Fruit fly (Drosophila melanogaster): ENCODE results near the gene Ets65A.

The Ets65A gene

dm6 chr3L:6071454-6072189 lies 25.8 kb upstream of the Ets65A start, which contains the start of gene CG6602 (continued):
- TF ChIP-seq Bdp1 (GFP tag; optimal IDR thresholded peaks at IDR 0.05) (no peak), CG8359 (GFP tag; optimal IDR thresholded peaks at IDR 0.05; ENCODE audit: borderline replicate concordance) (peak; percentile 51), Taf1 (GFP tag; IDR thresholded peaks at IDR 0.05) (no peak; the same call in 1 of the 2 replicates), Mes4 (GFP tag; optimal IDR thresholded peaks at IDR 0.05) (peak; percentile 17), pb (GFP tag; optimal IDR thresholded peaks at IDR 0.05) (peak; percentile 30), Dp (GFP tag; optimal IDR thresholded peaks at IDR 0.05) (no peak), btn (GFP tag; optimal IDR thresholded peaks at IDR 0.05) (no peak), Lhr (GFP tag; optimal IDR thresholded peaks at IDR 0.05) (peak; percentile 41), gce (GFP tag; IDR thresholded peaks at IDR 0.05) (peak; percentile 50; the same call in 1 of the 3 replicates), HHEX (GFP tag; optimal IDR thresholded peaks at IDR 0.05) (peak; percentile 85), nerfin-1 (tag; optimal IDR thresholded peaks at IDR 0.05) (no peak), Dbx (GFP tag; IDR thresholded peaks at IDR 0.05) (peak; percentile 78), CG31388 (GFP tag; optimal IDR thresholded peaks at IDR 0.05) (no peak), CG5180 (GFP tag; optimal IDR thresholded peaks at IDR 0.05) (peak; percentile 6), CG11695 (GFP tag; IDR thresholded peaks at IDR 0.05) (0 out of 3 replicates have a peak, but pooled peaks have one; percentile 20), tup (GFP tag; optimal IDR thresholded peaks at IDR 0.05) (no peak), CG6791 (GFP tag; IDR thresholded peaks at IDR 0.05; ENCODE audit: partially characterized antibody) (no peak), E2f1 (GFP tag; IDR thresholded peaks at IDR 0.05) (peak; percentile 74), maf-S (GFP tag; optimal IDR thresholded peaks at IDR 0.05) (peak; percentile 21), PHDP (tag; optimal IDR thresholded peaks at IDR 0.05) (peak; percentile 60), Elba2 (GFP tag; optimal IDR thresholded peaks at IDR 0.05) (no peak), lilli (GFP tag; optimal IDR thresholded peaks at IDR 0.05) (peak; percentile 18), CG1024 (GFP tag; IDR thresholded peaks at IDR 0.05) (peak; percentile 77), yki (optimal IDR thresholded peaks at IDR 0.05) (no peak), CG18764 (GFP tag; optimal IDR thresholded peaks at IDR 0.05) (peak; percentile 71), tna (GFP tag; IDR thresholded peaks at IDR 0.05; ENCODE audit: partially characterized antibody) (no peak), CG4707 (GFP tag; optimal IDR thresholded peaks at IDR 0.05) (peak; percentile 28), HLH3B (GFP tag; IDR thresholded peaks at IDR 0.05) (peak; percentile 79), CG10543 (GFP tag; optimal IDR thresholded peaks at IDR 0.05) (peak; percentile 35), twi (tag; optimal IDR thresholded peaks at IDR 0.05) (no peak), hb (GFP tag; IDR thresholded peaks at IDR 0.05; ENCODE audit: partially characterized antibody) (no peak), CG10321 (GFP tag; IDR thresholded peaks at IDR 0.05) (peak; percentile 25; the same call in 1 of the 2 replicates), Hsf (GFP tag; optimal IDR thresholded peaks at IDR 0.05) (peak; percentile 60), CG8924 (tag; optimal IDR thresholded peaks at IDR 0.05) (no peak), hth (optimal IDR thresholded peaks at IDR 0.05) (no peak), CG13624 (GFP tag; optimal IDR thresholded peaks at IDR 0.05) (peak; percentile 14), Bgb (GFP tag; IDR thresholded peaks at IDR 0.05; ENCODE audit: partially characterized antibody) (no peak), Myb (GFP tag; optimal IDR thresholded peaks at IDR 0.05) (peak; percentile 8), MESR4 (GFP tag; optimal IDR thresholded peaks at IDR 0.05) (no peak), zf30C (GFP tag; optimal IDR thresholded peaks at IDR 0.05) (no peak), CG12659 (GFP tag; optimal IDR thresholded peaks at IDR 0.05) (peak; percentile 56), lola (GFP tag; optimal IDR thresholded peaks at IDR 0.05) (no peak), knrl (GFP tag; IDR thresholded peaks at IDR 0.05; ENCODE audit: partially characterized antibody) (no peak), fd64A (GFP tag; optimal IDR thresholded peaks at IDR 0.05) (no peak), CG11247 (GFP tag; IDR thresholded peaks at IDR 0.05) (peak; percentile 71), sd (tag; optimal IDR thresholded peaks at IDR 0.05) (no peak), trh (GFP tag; optimal IDR thresholded peaks at IDR 0.05) (peak; percentile 30), caup (GFP tag; optimal IDR thresholded peaks at IDR 0.05; ENCODE audit: severe bottlenecking) (peak; percentile 89), az2 (GFP tag; optimal IDR thresholded peaks at IDR 0.05) (peak; percentile 45)
